Fruit fly (Drosophila melanogaster) whole organism, embryonic: ENCODE results near the gene CG6398.

Source experiments
- Aef1 ChIP-seq: fragments of 200-800 bp; sonication (Bioruptor generic); IDR thresholded peaks from 3 replicates; pipeline ENCODE4 v1.3.6; 2022; ENCODE audit warnings: missing biosample characterization, missing genetic modification characterization
- Awh ChIP-seq: fragments of 200-800 bp; sonication (Bioruptor generic); IDR thresholded peaks from 2 replicates; pipeline ENCODE4, ENCODE4 v1.3.6; 2022; ENCODE audit warnings: missing biosample characterization, missing genetic modification characterization
- Bteb2 ChIP-seq: fragments of 200-800 bp; sonication (Bioruptor generic); optimal IDR thresholded peaks from 2 replicates; lab custom pipeline; 2016; ENCODE audit warnings: missing biosample characterization, missing genetic modification characterization
- CG10431 ChIP-seq: fragments of 200-800 bp; sonication (Bioruptor generic); optimal IDR thresholded peaks from 3 replicates; lab custom pipeline; 2018; ENCODE audit warnings: missing biosample characterization, mild to moderate bottlenecking, missing genetic modification characterization
- CG12071 ChIP-seq: fragments of 200-800 bp; sonication (Bioruptor generic); optimal IDR thresholded peaks from 3 replicates; lab custom pipeline; 2018; ENCODE audit warnings: missing biosample characterization, mild to moderate bottlenecking, missing genetic modification characterization
- CG12155 ChIP-seq: fragments of 200-800 bp; sonication (Bioruptor generic); optimal IDR thresholded peaks from 3 replicates; lab custom pipeline; 2016; ENCODE audit warnings: missing biosample characterization, missing genetic modification characterization
- CG12769 ChIP-seq: fragments of 200-800 bp; sonication (Bioruptor generic); optimal IDR thresholded peaks from 2 replicates; lab custom pipeline; 2019; ENCODE audit warnings: missing biosample characterization, mild to moderate bottlenecking, missing genetic modification characterization, moderate library complexity
- CG12942 ChIP-seq: fragments of 200-800 bp; sonication (Bioruptor generic); optimal IDR thresholded peaks from 3 replicates; lab custom pipeline; 2016; ENCODE audit warnings: missing biosample characterization, missing genetic modification characterization
- CG13296 ChIP-seq: fragments of 200-800 bp; sonication (Bioruptor generic); optimal IDR thresholded peaks from 3 replicates; lab custom pipeline; 2018; ENCODE audit warnings: missing biosample characterization, mild to moderate bottlenecking, missing genetic modification characterization
- CG15269 ChIP-seq: fragments of 200-800 bp; sonication (Bioruptor generic); optimal IDR thresholded peaks from 2 replicates; lab custom pipeline; 2018; ENCODE audit warnings: missing biosample characterization, mild to moderate bottlenecking, missing genetic modification characterization, moderate library complexity
- CG17186 ChIP-seq: fragments of 200-800 bp; sonication (Bioruptor generic); optimal IDR thresholded peaks from 3 replicates; lab custom pipeline; 2017; ENCODE audit warnings: missing biosample characterization, missing genetic modification reagents, missing genetic modification characterization
- CG18764 ChIP-seq: fragments of 200-800 bp; sonication (Bioruptor generic); optimal IDR thresholded peaks from 3 replicates; lab custom pipeline; 2016; ENCODE audit warnings: missing biosample characterization, missing genetic modification characterization
- CG31388 ChIP-seq: fragments of 200-800 bp; sonication (Bioruptor generic); optimal IDR thresholded peaks from 2 replicates; lab custom pipeline; 2016; ENCODE audit warnings: missing biosample characterization, missing genetic modification characterization
- CG4730 ChIP-seq: fragments of 200-800 bp; sonication (Bioruptor generic); IDR thresholded peaks from 2 replicates; pipeline ENCODE4 v1.3.6; 2022; ENCODE audit warnings: missing biosample characterization, missing genetic modification characterization
- CG4854 ChIP-seq: fragments of 200-800 bp; sonication (Bioruptor generic); optimal IDR thresholded peaks from 2 replicates; lab custom pipeline; 2016; ENCODE audit warnings: missing biosample characterization, missing genetic modification characterization, inconsistent platforms
- CG7556 ChIP-seq: fragments of 200-800 bp; sonication (Bioruptor generic); optimal IDR thresholded peaks from 2 replicates; lab custom pipeline; 2017; ENCODE audit warnings: missing biosample characterization, mild to moderate bottlenecking, missing genetic modification characterization
- CG7745 ChIP-seq: fragments of 200-800 bp; sonication (Bioruptor generic); optimal IDR thresholded peaks from 2 replicates; lab custom pipeline; 2018; ENCODE audit warnings: missing biosample characterization, mild to moderate bottlenecking, missing genetic modification characterization, moderate library complexity
- CG8290 ChIP-seq, 3 experiments: fragments of 200-800 bp; sonication (Bioruptor generic); optimal IDR thresholded peaks; 2 replicates each; lab custom pipeline; 2016 to 2019; ENCODE audit warnings: missing biosample characterization in 3 of 3, missing genetic modification characterization in 3 of 3, mild to moderate bottlenecking in 2 of 3, moderate library complexity in 1 of 3
- CG9437 ChIP-seq: fragments of 200-800 bp; sonication (Bioruptor generic); optimal IDR thresholded peaks from 2 replicates; lab custom pipeline; 2018; ENCODE audit warnings: missing biosample characterization, mild to moderate bottlenecking, missing genetic modification characterization
- CG9797 ChIP-seq: fragments of 200-800 bp; sonication (Bioruptor generic); optimal IDR thresholded peaks from 3 replicates; lab custom pipeline; 2018; ENCODE audit warnings: missing biosample characterization, mild to moderate bottlenecking, missing genetic modification characterization
- Camta ChIP-seq: fragments of 200-800 bp; sonication (Bioruptor generic); optimal IDR thresholded peaks from 2 replicates; lab custom pipeline; 2016; ENCODE audit warnings: missing biosample characterization, missing genetic modification characterization
- D19B ChIP-seq: fragments of 200-800 bp; sonication (Bioruptor generic); optimal IDR thresholded peaks from 2 replicates; lab custom pipeline; 2017; ENCODE audit warnings: missing biosample characterization, mild to moderate bottlenecking, missing genetic modification characterization
- Dref ChIP-seq: fragments of 200-800 bp; sonication (Bioruptor generic); IDR thresholded peaks from 2 replicates; pipeline ENCODE4 v1.3.6; 2022; ENCODE audit warnings: missing biosample characterization, missing genetic modification characterization
- Drgx ChIP-seq: fragments of 200-800 bp; sonication (Bioruptor generic); IDR thresholded peaks from 2 replicates; pipeline ENCODE4 v1.3.6; 2022; ENCODE audit warnings: missing biosample characterization, missing genetic modification characterization
- Fer2 ChIP-seq: fragments of 200-800 bp; sonication (Bioruptor generic); optimal IDR thresholded peaks from 2 replicates; lab custom pipeline; 2018; ENCODE audit warnings: missing biosample characterization, mild to moderate bottlenecking, missing genetic modification characterization, moderate library complexity
- HHEX ChIP-seq: fragments of 200-800 bp; sonication (Bioruptor generic); optimal IDR thresholded peaks from 3 replicates; lab custom pipeline; 2017; ENCODE audit warnings: missing biosample characterization, mild to moderate bottlenecking, missing genetic modification characterization, missing genetic modification reagents
- HmgZ ChIP-seq: fragments of 200-800 bp; sonication (Bioruptor generic); optimal IDR thresholded peaks from 2 replicates; lab custom pipeline; 2018; ENCODE audit warnings: missing biosample characterization, mild to moderate bottlenecking, missing genetic modification characterization
- Kr ChIP-seq: fragments of 200-800 bp; sonication (Bioruptor generic); optimal IDR thresholded peaks from 2 replicates; lab custom pipeline; 2017; ENCODE audit warnings: missing biosample characterization, mild to moderate bottlenecking, missing genetic modification characterization
- Lpt ChIP-seq: fragments of >200 bp; optimal IDR thresholded peaks from 2 replicates; lab custom pipeline; 2018; ENCODE audit warnings: missing biosample characterization, missing genetic modification characterization
- MTF-1 ChIP-seq: fragments of 200-800 bp; sonication (Bioruptor generic); optimal IDR thresholded peaks from 2 replicates; lab custom pipeline; 2018; ENCODE audit warnings: missing biosample characterization, mild to moderate bottlenecking, missing genetic modification characterization, borderline replicate concordance
- Oli ChIP-seq: fragments of 200-800 bp; sonication (Bioruptor generic); optimal IDR thresholded peaks from 2 replicates; lab custom pipeline; 2018; ENCODE audit warnings: missing biosample characterization, mild to moderate bottlenecking, missing genetic modification characterization, moderate library complexity
- Poxn ChIP-seq: fragments of 200-800 bp; sonication (Bioruptor generic); IDR thresholded peaks from 2 replicates; pipeline ENCODE4 v1.3.6; 2022; ENCODE audit warnings: missing biosample characterization, missing genetic modification characterization
- Sox100B ChIP-seq: fragments of 200-800 bp; sonication (Bioruptor generic); optimal IDR thresholded peaks from 3 replicates; lab custom pipeline; 2018; ENCODE audit warnings: missing biosample characterization, mild to moderate bottlenecking, missing genetic modification characterization
- btn ChIP-seq: fragments of 200-800 bp; sonication (Bioruptor generic); optimal IDR thresholded peaks from 2 replicates; lab custom pipeline; 2016; ENCODE audit warnings: missing biosample characterization, missing genetic modification characterization
- ci ChIP-seq: fragments of 200-800 bp; sonication (Bioruptor generic); IDR thresholded peaks from 3 replicates; pipeline ENCODE4 v1.3.6; 2022; ENCODE audit warnings: missing biosample characterization, missing genetic modification characterization
- croc ChIP-seq: fragments of 200-800 bp; sonication (Bioruptor generic); conservative IDR thresholded peaks from 3 replicates; pipeline ENCODE4 v1.3.6; 2022; ENCODE audit warnings: missing biosample characterization, missing genetic modification characterization
- crol ChIP-seq: fragments of 200-800 bp; sonication (Bioruptor generic); IDR thresholded peaks from 2 replicates; pipeline ENCODE4 v1.3.6; 2022; ENCODE audit warnings: missing biosample characterization, missing genetic modification characterization
- dmrt11E ChIP-seq: fragments of 200-800 bp; sonication (Bioruptor generic); optimal IDR thresholded peaks from 3 replicates; lab custom pipeline; 2018; ENCODE audit warnings: missing biosample characterization, mild to moderate bottlenecking, missing genetic modification characterization, moderate library complexity
- fd64A ChIP-seq: fragments of 200-800 bp; sonication (Bioruptor generic); optimal IDR thresholded peaks from 3 replicates; lab custom pipeline; 2018; ENCODE audit warnings: missing biosample characterization, mild to moderate bottlenecking, missing genetic modification characterization
- ftz-f1 ChIP-seq: fragments of 200-800 bp; sonication (Bioruptor generic); optimal IDR thresholded peaks from 2 replicates; lab custom pipeline; 2016; ENCODE audit warnings: missing biosample characterization, missing genetic modification characterization
- kay ChIP-seq: fragments of 200-800 bp; sonication (Bioruptor generic); optimal IDR thresholded peaks from 2 replicates; lab custom pipeline; 2016; ENCODE audit warnings: missing biosample characterization, missing genetic modification characterization
- nerfin-2 ChIP-seq: fragments of 200-800 bp; sonication (Bioruptor generic); IDR thresholded peaks from 2 replicates; pipeline ENCODE4 v1.3.6; 2022; ENCODE audit warnings: missing biosample characterization, missing genetic modification characterization; ENCODE audit not compliant: partially characterized antibody
- nmo ChIP-seq: fragments of 200-800 bp; sonication (Bioruptor generic); optimal IDR thresholded peaks from 2 replicates; lab custom pipeline; 2018; ENCODE audit warnings: missing biosample characterization, mild to moderate bottlenecking, missing genetic modification characterization, moderate library complexity
- pan ChIP-seq, 4 experiments: fragments of >200 bp in 3 of 4; fragments of 200-800 bp in 1 of 4; sonication (Bioruptor generic) in 1 of 4; optimal IDR thresholded peaks in 3 of 4; IDR thresholded peaks in 1 of 4; 2 replicates each; pipeline versions ENCODE4 v1.3.6 to Lab custom; 2017 to 2022; ENCODE audit warnings: missing biosample characterization in 2 of 4, missing genetic modification characterization in 2 of 4, mixed read lengths in 1 of 4
- repo ChIP-seq: fragments of 200-800 bp; sonication (Bioruptor generic); optimal IDR thresholded peaks from 2 replicates; lab custom pipeline; 2016; ENCODE audit warnings: missing biosample characterization, missing genetic modification characterization
- run ChIP-seq: fragments of 200-800 bp; sonication (Bioruptor generic); optimal IDR thresholded peaks from 3 replicates; lab custom pipeline; 2018; ENCODE audit warnings: missing biosample characterization, mild to moderate bottlenecking, missing genetic modification characterization
- schlank ChIP-seq: fragments of 200-800 bp; sonication (Bioruptor generic); optimal IDR thresholded peaks from 2 replicates; lab custom pipeline; 2018; ENCODE audit warnings: missing biosample characterization, mild to moderate bottlenecking, missing genetic modification characterization
- shn ChIP-seq: fragments of 200-800 bp; sonication (Bioruptor generic); optimal IDR thresholded peaks from 3 replicates; lab custom pipeline; 2016; ENCODE audit warnings: missing biosample characterization, missing genetic modification characterization
- slbo ChIP-seq: fragments of 200-800 bp; sonication (Bioruptor generic); IDR thresholded peaks from 2 replicates; pipeline ENCODE4 v1.3.6; 2022; ENCODE audit warnings: missing biosample characterization, missing genetic modification characterization
- unc-4 ChIP-seq: fragments of 200-800 bp; sonication (Bioruptor generic); IDR thresholded peaks from 2 replicates; pipeline ENCODE4 v1.3.6; 2022; ENCODE audit warnings: missing biosample characterization, missing genetic modification characterization; ENCODE audit not compliant: partially characterized antibody

CG6398 gene

DNA sequence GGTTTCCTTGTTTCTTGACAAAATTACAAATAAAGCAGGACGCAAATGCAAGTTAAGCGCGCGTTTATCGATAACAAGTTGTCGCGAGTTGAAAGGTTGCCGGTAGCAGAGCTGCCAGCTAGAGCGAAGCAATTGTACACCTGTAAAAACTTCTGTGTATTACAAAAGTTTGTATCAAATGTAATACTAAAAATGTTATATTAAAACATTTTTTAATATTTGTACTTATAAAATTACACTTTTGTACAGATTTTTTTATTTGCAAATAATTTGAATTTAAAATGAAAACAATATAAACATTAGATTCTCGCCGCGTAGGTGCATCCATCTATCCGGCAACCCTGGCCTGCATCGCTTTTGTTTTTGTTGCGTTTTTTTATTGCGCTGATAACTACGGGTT lies 14.0 kb downstream of the CG6398 start, which contains the start of the genes CG8142 and Ucp4A (continued):
- TF ChIP-seq CG4730 (GFP tag; lab: Robert Waterston, UW) (peak; percentile 96), CG9437 (peak; percentile 77), Awh (peak; percentile 95), D19B (GFP tag; lab: Kevin White, UChicago) (peak; percentile 76), CG18764 (peak; percentile 85), dmrt11E (tag; lab: Kevin White, UChicago) (peak; percentile 91), MTF-1 (GFP tag; lab: Kevin White, UChicago) (peak; percentile 73), CG17186 (GFP tag; lab: Kevin White, UChicago) (peak; percentile 45), Bteb2 (GFP tag; lab: Kevin White, UChicago) (peak; percentile 35), unc-4 (GFP tag; lab: Robert Waterston, UW) (no peak), ftz-f1 (GFP tag; lab: Kevin White, UChicago) (peak; percentile 25), HmgZ (tag; lab: Kevin White, UChicago) (peak; percentile 85), btn (GFP tag; lab: Kevin White, UChicago) (no peak), fd64A (GFP tag; lab: Kevin White, UChicago) (no peak), CG4854 (GFP tag; lab: Kevin White, UChicago) (peak; percentile 60), kay (GFP tag; lab: Kevin White, UChicago) (peak; percentile 83), schlank (tag; lab: Kevin White, UChicago) (peak; percentile 51), Sox100B (GFP tag; lab: Kevin White, UChicago) (peak; percentile 90), CG7745 (tag; lab: Kevin White, UChicago) (no peak), Oli (peak; percentile 89), ci (GFP tag; lab: Robert Waterston, UW) (peak; percentile 93), CG31388 (GFP tag; lab: Kevin White, UChicago) (peak; percentile 83), CG12071 (GFP tag; lab: Kevin White, UChicago) (peak; percentile 23), slbo (GFP tag; lab: Robert Waterston, UW) (peak; percentile 98), Aef1 (GFP tag; lab: Robert Waterston, UW) (peak; percentile 96), Dref (GFP tag; lab: Robert Waterston, UW) (peak; percentile 70), Camta (GFP tag; lab: Kevin White, UChicago) (peak; percentile 42), CG7556 (GFP tag; lab: Kevin White, UChicago) (peak; percentile 87), CG12942 (GFP tag; lab: Kevin White, UChicago) (peak; percentile 90), shn (GFP tag; lab: Kevin White, UChicago) (peak; percentile 20), HHEX (GFP tag; lab: Kevin White, UChicago) (peak; percentile 82), CG10431 (GFP tag; lab: Kevin White, UChicago) (peak; percentile 42), Lpt (no peak), CG15269 (tag; lab: Kevin White, UChicago) (peak; percentile 91), Drgx (GFP tag; lab: Robert Waterston, UW) (peak; percentile 94), CG12155 (GFP tag; lab: Kevin White, UChicago) (peak; percentile 89), repo (GFP tag; lab: Kevin White, UChicago) (no peak), Poxn (GFP tag; lab: Robert Waterston, UW) (peak; percentile 84), croc (GFP tag; lab: Robert Waterston, UW) (peak; percentile 93), Fer2 (tag; lab: Kevin White, UChicago) (peak; percentile 88), CG8290 (GFP tag; optimal IDR thresholded peaks at IDR 0.05; lab: Kevin White, UChicago) (peak; percentile 69), CG8290 (tag; optimal IDR thresholded peaks at IDR 0.05; lab: Kevin White, UChicago) (peak in 1 of 2 experiments; percentile 5), pan (optimal IDR thresholded peaks at IDR 0.05; lab: Kevin White, UChicago) (no peak), pan (GFP tag; optimal IDR thresholded peaks at IDR 0.05 in 1 of 2, IDR thresholded peaks at IDR 0.05 in 1 of 2) (peak in 1 of 2 experiments; percentile 98), CG12769 (tag; lab: Kevin White, UChicago) (no peak), CG13296 (GFP tag; lab: Kevin White, UChicago) (peak; percentile 91), nerfin-2 (GFP tag; lab: Robert Waterston, UW) (peak; percentile 21; the same call in 1 of the 2 replicates), Kr (no peak), nmo (GFP tag; lab: Kevin White, UChicago) (peak; percentile 93), crol (GFP tag; lab: Robert Waterston, UW) (peak; percentile 59), run (tag; lab: Kevin White, UChicago) (peak; percentile 65), CG9797 (GFP tag; lab: Kevin White, UChicago) (peak; percentile 28)
